Fruit fly (Drosophila melanogaster) whole organism, adult: Measurements from ENCODE around the gene NTPase.

ENCODE experiments used
- Clk ChIP-seq: fragments of 200-800 bp; sonication (Bioruptor generic); optimal IDR thresholded peaks from 2 replicates; lab custom pipeline; 2017; ENCODE audit warnings: missing biosample characterization, missing genetic modification characterization
- Hr96 ChIP-seq: fragments of 200-800 bp; sonication (Bioruptor generic); optimal IDR thresholded peaks from 2 replicates; lab custom pipeline; 2016; ENCODE audit warnings: missing biosample characterization, missing genetic modification characterization
- Mnt ChIP-seq: fragments of 200-800 bp; sonication (Bioruptor generic); optimal IDR thresholded peaks from 2 replicates; lab custom pipeline; 2016; ENCODE audit warnings: missing biosample characterization, mild to moderate bottlenecking, missing genetic modification characterization
- bab1 ChIP-seq: fragments of 200-800 bp; sonication (Bioruptor generic); optimal IDR thresholded peaks from 3 replicates; lab custom pipeline; 2019; ENCODE audit warnings: missing biosample characterization, mild to moderate bottlenecking, missing genetic modification characterization, moderate library complexity
- cic ChIP-seq: fragments of 200-800 bp; sonication (Bioruptor generic); optimal IDR thresholded peaks from 2 replicates; lab custom pipeline; 2017; ENCODE audit warnings: missing biosample characterization, mild to moderate bottlenecking, missing genetic modification characterization, moderate library complexity
- kay ChIP-seq: fragments of 200-800 bp; sonication (Bioruptor generic); peaks from one replicate; lab custom pipeline; 2016; ENCODE audit warnings: missing biosample characterization, missing genetic modification characterization, borderline replicate concordance
- ovo ChIP-seq: fragments of 200-800 bp; sonication (Bioruptor generic); optimal IDR thresholded peaks from 2 replicates; lab custom pipeline; 2016; ENCODE audit warnings: missing biosample characterization, missing genetic modification characterization

DNA sequence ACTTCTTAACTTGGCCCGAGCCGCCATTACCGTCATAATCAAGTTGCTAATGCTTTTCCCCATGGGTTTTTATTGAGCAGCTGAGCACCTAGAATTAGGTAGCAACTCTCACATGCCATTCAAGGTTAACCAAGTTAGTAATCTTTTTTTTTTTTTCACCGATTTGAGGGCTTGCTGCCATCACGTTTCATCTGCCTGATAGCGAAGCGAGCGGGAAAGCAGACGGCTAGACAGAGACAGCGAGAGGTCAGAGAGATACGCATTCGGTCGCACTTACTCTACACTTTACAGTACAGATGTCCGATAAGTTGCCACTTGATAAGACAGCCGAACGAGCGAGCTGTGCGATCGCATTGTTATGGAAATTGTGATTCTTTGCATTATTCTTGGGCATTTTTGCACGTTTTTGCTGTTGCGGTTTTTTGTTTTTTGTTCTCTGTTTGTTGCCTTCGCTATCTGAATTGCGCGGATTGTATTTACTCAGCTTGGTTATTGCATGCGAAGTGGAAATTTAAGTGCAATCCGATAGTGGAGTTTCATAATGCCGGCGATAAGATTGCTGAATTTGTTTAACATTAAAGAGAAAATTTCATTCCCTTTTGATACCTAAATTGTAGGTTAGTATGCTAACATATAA lies 14.9 kb upstream of the NTPase start:
- peak; percentile 3 for TF ChIP-seq Clk (GFP tag; lab: Kevin White, UChicago)
- peak; percentile 3 for TF ChIP-seq Mnt (GFP tag; lab: Kevin White, UChicago)
- TF ChIP-seq Hr96 (GFP tag; lab: Kevin White, UChicago), result no peak
- no peak for TF ChIP-seq bab1 (GFP tag; lab: Kevin White, UChicago)
- peak; percentile 62 for TF ChIP-seq cic (GFP tag; lab: Kevin White, UChicago)
- TF ChIP-seq kay (GFP tag; lab: Kevin White, UChicago), result no peak
- TF ChIP-seq ovo (GFP tag; lab: Kevin White, UChicago), result no peak
